Fruit fly (Drosophila melanogaster): ENCODE results near the gene CG34367.

The CG34367 gene

DNA sequence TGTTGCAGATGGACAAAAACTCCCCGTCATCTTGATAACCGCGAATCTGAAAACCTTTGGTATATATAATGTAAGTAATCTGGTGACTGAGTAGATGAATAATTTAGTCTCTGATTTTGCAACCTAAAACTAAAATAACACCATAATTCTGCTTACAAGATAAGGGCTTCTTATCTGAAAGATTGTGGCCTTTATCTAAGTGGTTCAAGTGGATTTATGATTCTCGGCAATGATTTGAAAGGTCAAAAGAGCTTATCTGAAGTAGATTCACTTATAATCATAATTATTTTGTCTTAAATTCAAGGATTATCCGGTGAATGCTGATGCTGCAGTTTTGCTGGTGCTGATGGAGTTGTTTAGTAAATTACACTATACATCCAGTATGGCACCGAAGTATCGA lies 37.8 kb downstream of the CG34367 start (continued):
- TF ChIP-seq CG6689 (GFP tag; IDR thresholded peaks at IDR 0.05) (no peak), CG10654 (GFP tag; optimal IDR thresholded peaks at IDR 0.05) (no peak), Asciz (GFP tag; optimal IDR thresholded peaks at IDR 0.05) (no peak)

DNA sequence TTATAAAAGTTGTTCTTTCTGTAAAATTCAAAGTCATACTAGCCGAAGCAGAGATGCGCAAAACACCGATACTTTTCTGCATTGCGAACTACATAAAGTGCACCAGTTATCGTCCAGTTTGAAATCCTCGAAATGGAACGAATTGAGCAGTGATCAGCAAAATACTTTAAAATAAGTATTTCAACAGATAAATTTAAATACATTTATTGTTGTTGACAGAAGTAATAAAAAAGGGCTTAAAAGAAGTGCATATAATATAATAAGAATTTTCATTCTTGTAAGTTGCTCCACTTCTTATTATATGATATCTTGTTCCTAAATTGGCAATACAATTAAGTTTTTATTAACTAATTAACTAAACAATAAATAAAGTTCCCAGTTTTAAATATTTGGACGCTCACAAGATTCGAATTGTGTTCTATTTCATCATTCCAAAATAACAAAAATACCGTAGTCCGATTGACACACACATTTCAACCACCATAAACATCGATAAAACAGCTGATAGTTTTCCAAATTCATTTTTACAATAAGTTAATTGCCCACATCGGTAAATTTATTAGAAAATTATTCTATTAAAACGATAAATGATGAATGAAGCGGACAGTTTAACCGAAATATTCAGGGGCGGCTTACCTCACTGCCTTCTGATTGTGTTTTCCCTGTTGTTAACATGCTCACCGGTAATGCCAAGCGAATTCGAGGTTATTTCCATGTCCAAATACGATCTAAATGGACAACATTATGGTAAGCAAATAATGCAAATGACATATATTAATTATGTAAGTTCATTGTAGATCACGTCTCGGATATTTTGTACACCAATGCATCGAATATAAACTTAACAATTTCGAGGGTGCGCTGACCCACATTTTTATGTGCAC lies 39.1 kb downstream of the CG34367 start, which contains the start of the genes Usp14 and CG4972:
Gene Usp14 (minus strand): TSS at position 70 of the 884 bp plus-strand sequence.
Gene CG4972 (plus strand): TSS at position 466 of the 884 bp plus-strand sequence.
- TF ChIP-seq onecut (GFP tag; IDR thresholded peaks at IDR 0.05) (no peak), vnd (GFP tag; IDR thresholded peaks at IDR 0.05; ENCODE audit: partially characterized antibody) (no peak), tna (GFP tag; IDR thresholded peaks at IDR 0.05; ENCODE audit: partially characterized antibody) (no peak), grau (tag; optimal IDR thresholded peaks at IDR 0.05) (peak; percentile 25), Ada2b (GFP tag; IDR thresholded peaks at IDR 0.05) (no peak), CG17912 (GFP tag; optimal IDR thresholded peaks at IDR 0.05) (no peak), MBD-R2 (GFP tag; IDR thresholded peaks at IDR 0.05) (peak; percentile 41; the same call in 1 of the 2 replicates), CG15073 (GFP tag; optimal IDR thresholded peaks at IDR 0.05) (no peak), CG13424 (tag; optimal IDR thresholded peaks at IDR 0.05) (no peak), CG9817 (tag; optimal IDR thresholded peaks at IDR 0.05) (no peak), CG18476 (GFP tag; optimal IDR thresholded peaks at IDR 0.05) (no peak), slbo (GFP tag; IDR thresholded peaks at IDR 0.05) (peak; percentile 35), Elba2 (GFP tag; optimal IDR thresholded peaks at IDR 0.05) (peak; percentile 3), dpn (GFP tag; optimal IDR thresholded peaks at IDR 0.05) (peak in 1 of 2 experiments; percentile 18), MTF-1 (GFP tag; optimal IDR thresholded peaks at IDR 0.05; ENCODE audit: borderline replicate concordance) (no peak), sna (GFP tag; IDR thresholded peaks at IDR 0.05; ENCODE audit: partially characterized antibody) (0 out of 2 replicates have a peak, but pooled peaks have one; percentile 9), Pdp1 (GFP tag; optimal IDR thresholded peaks at IDR 0.05) (peak in 1 of 2 experiments; percentile 27), crp (GFP tag; optimal IDR thresholded peaks at IDR 0.05) (peak in 1 of 2 experiments; percentile 78), Mes4 (GFP tag; optimal IDR thresholded peaks at IDR 0.05) (no peak), Gsc (GFP tag; IDR thresholded peaks at IDR 0.05) (no peak), ham (GFP tag; IDR thresholded peaks at IDR 0.05) (no peak), twi (tag; optimal IDR thresholded peaks at IDR 0.05) (peak; percentile 3), CG7745 (tag; optimal IDR thresholded peaks at IDR 0.05) (no peak), psq (GFP tag; optimal IDR thresholded peaks at IDR 0.05) (no peak), croc (GFP tag; conservative IDR thresholded peaks at IDR 0.05) (no peak), CG18262 (tag; optimal IDR thresholded peaks at IDR 0.05) (peak; percentile 48), nerfin-2 (GFP tag; IDR thresholded peaks at IDR 0.05; ENCODE audit: partially characterized antibody) (no peak), Dll (GFP tag; IDR thresholded peaks at IDR 0.05; ENCODE audit: partially characterized antibody) (peak; percentile 52; the same call in 1 of the 4 replicates), CG12155 (GFP tag; optimal IDR thresholded peaks at IDR 0.05) (no peak), Dbx (GFP tag; IDR thresholded peaks at IDR 0.05) (no peak), CG7963 (GFP tag; IDR thresholded peaks at IDR 0.05; ENCODE audit: partially characterized antibody) (0 out of 3 replicates have a peak, but pooled peaks have one; percentile 6), CG30431 (GFP tag; optimal IDR thresholded peaks at IDR 0.05) (no peak), CG12659 (GFP tag; optimal IDR thresholded peaks at IDR 0.05) (peak; percentile 41), trh (GFP tag; optimal IDR thresholded peaks at IDR 0.05) (no peak), da (GFP tag; optimal IDR thresholded peaks at IDR 0.05) (no peak), lola (GFP tag; optimal IDR thresholded peaks at IDR 0.05) (peak in 1 of 3 experiments; percentile 2), odd (GFP tag; optimal IDR thresholded peaks at IDR 0.05) (no peak), CG14710 (tag; optimal IDR thresholded peaks at IDR 0.05) (peak; percentile 64), CG10565 (GFP tag; optimal IDR thresholded peaks at IDR 0.05) (no peak), Doc2 (GFP tag; IDR thresholded peaks at IDR 0.05) (no peak), knrl (GFP tag; IDR thresholded peaks at IDR 0.05; ENCODE audit: partially characterized antibody) (peak; percentile 66), CG6854 (GFP tag; optimal IDR thresholded peaks at IDR 0.05) (no peak)

Measured in whole organism, embryonic.